Worm (Caenorhabditis elegans) whole organism, young adult: ENCODE data around the gene F19C6.3.

Experiments used
- K11D2.4 ChIP-seq: fragments of 200-800 bp; sonication (Bioruptor generic); IDR thresholded peaks from 2 replicates; pipeline ENCODE4 v1.3.6; 2022; ENCODE audit warnings: missing genetic modification reagents, missing genetic modification characterization, missing compliant biosample characterization
- Y67H2A.10 ChIP-seq: fragments of 200-800 bp; sonication (Bioruptor generic); conservative IDR thresholded peaks from 2 replicates; pipeline ENCODE4 v1.3.6; 2022; ENCODE audit warnings: missing genetic modification reagents, missing genetic modification characterization, missing compliant biosample characterization
- ama-1 ChIP-seq, 3 experiments: fragments of 150-350 bp in 1 of 3; sonication (generic microtip) in 2 of 3; optimal IDR thresholded peaks; 2 replicates each; lab custom pipeline; 2014 to 2018; ENCODE audit warnings: missing biosample characterization in 2 of 3, missing genetic modification characterization in 2 of 3, missing genetic modification reagents in 2 of 3
- athp-1 ChIP-seq: sonication (generic microtip); optimal IDR thresholded peaks from 2 replicates; lab custom pipeline; 2017; ENCODE audit warnings: mild to moderate bottlenecking, missing genetic modification characterization, missing compliant biosample characterization
- fkh-3 ChIP-seq: sonication (generic microtip); optimal IDR thresholded peaks from 2 replicates; lab custom pipeline; 2016; ENCODE audit warnings: mild to moderate bottlenecking, missing genetic modification characterization, missing compliant biosample characterization
- lsy-27 ChIP-seq: sonication (generic microtip); optimal IDR thresholded peaks from 2 replicates; lab custom pipeline; 2017; ENCODE audit warnings: missing genetic modification characterization, mild to moderate bottlenecking, missing compliant biosample characterization, antibody characterized with exemption, missing genotype, borderline replicate concordance; ENCODE audit not compliant: insufficient read depth
- mxl-1 ChIP-seq: sonication (generic microtip); optimal IDR thresholded peaks from 2 replicates; lab custom pipeline; 2016; ENCODE audit warnings: missing genetic modification characterization, missing compliant biosample characterization
- nhr-179 ChIP-seq: sonication (generic microtip); optimal IDR thresholded peaks from 2 replicates; lab custom pipeline; 2016; ENCODE audit warnings: mild to moderate bottlenecking, missing genetic modification characterization, missing compliant biosample characterization
- nhr-27 ChIP-seq: fragments of 200-800 bp; sonication (Bioruptor generic); optimal IDR thresholded peaks from 2 replicates; lab custom pipeline; 2018; ENCODE audit warnings: mild to moderate bottlenecking, missing genetic modification characterization, moderate library complexity, missing compliant biosample characterization
- xnd-1 ChIP-seq: sonication (generic microtip); optimal IDR thresholded peaks from 2 replicates; lab custom pipeline; 2016; ENCODE audit warnings: missing genotype, missing genetic modification reagents, missing genetic modification characterization, missing compliant biosample characterization

- TF ChIP-seq ama-1 (optimal IDR thresholded peaks at IDR 0.05; lab: Kevin White, UChicago) (no peak), ama-1 (GFP tag; optimal IDR thresholded peaks at IDR 0.05; lab: Kevin White, UChicago) (no peak), lsy-27 (tag; lab: Kevin White, UChicago) (no peak), nhr-179 (tag; lab: Kevin White, UChicago) (no peak), xnd-1 (tag; lab: Kevin White, UChicago) (no peak), nhr-27 (tag; lab: Kevin White, UChicago) (no peak), K11D2.4 (GFP tag; lab: Robert Waterston, UW) (peak; percentile 82), mxl-1 (no peak), Y67H2A.10 (GFP tag; lab: Robert Waterston, UW) (peak; percentile 42; the same call in 1 of the 2 replicates), fkh-3 (tag; lab: Kevin White, UChicago) (no peak), athp-1 (tag; lab: Kevin White, UChicago) (peak; percentile 80)
Measured at ce11 chrX:9958561-9958960, 50.0 kb downstream of the F19C6.3 start, which contains the start of gene ZC506.1.
